Fruit fly (Drosophila melanogaster) S2 (cell line): Measurements from ENCODE around the gene NitFhit.

Experiments
- CG8478 ChIP-seq: fragments of >200 bp; optimal IDR thresholded peaks from 2 replicates; lab custom pipeline; 2018
- CTCF ChIP-seq, 2 experiments: fragments of >200 bp; optimal IDR thresholded peaks; 2 replicates each; lab custom pipeline; 2018

dm6 chr3L:223019-223902, 19.7 kb downstream of the NitFhit start, which contains the start of the genes pyx and CG33229:
- no peak for TF ChIP-seq CG8478
- TF ChIP-seq CTCF (optimal IDR thresholded peaks at IDR 0.05; lab: Kevin White, UChicago): no peak
